Worm (Caenorhabditis elegans): ENCODE measurements around the gene aat-2.

The aat-2 gene

DNA sequence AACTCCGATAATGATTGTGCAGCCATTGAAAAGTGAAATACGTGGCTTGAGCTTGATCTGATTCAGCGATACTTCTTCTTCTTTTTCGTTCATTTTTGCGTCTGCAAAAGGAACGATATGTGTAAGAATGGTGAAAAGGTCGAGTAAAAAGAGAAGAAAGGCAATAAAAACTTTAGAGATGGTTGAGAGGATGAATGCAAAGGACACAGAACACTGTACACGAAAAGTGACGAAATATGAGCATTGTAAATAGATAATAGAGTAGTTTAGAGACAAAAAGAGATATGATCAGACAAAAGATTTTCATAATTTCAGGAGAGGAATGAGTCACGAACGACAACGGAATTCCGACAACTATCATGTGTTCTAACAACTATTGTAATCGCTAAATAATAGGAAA, at the start of gene aat-2:
aat-2 (minus strand) TSS at position 101 of the 400 bp plus-strand sequence.
- TF ChIP-seq dao-5 (tag; optimal IDR thresholded peaks at IDR 0.05) = no peak
- TF ChIP-seq him-1 (tag; optimal IDR thresholded peaks at IDR 0.05) = no peak
- TF ChIP-seq W03F9.2 (tag; optimal IDR thresholded peaks at IDR 0.05) = no peak

DNA sequence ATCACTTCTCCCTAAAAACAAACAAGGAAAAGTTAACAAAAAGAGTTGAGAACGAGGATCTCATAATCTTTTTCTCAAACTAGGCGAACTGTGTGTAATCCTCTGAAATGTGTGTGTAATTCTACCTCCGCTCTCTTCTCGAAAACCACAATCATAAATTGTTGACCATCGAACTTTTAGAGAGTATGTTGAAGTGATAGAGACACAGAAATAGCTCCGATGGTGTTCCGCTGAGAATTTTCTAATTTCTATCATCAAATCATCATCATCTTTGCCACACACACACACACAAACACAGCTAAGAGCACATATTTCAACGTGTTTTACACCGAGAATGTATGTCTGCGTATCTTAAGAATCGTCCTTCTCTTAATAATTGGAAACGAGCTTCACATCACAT, 49.4 kb upstream of the aat-2 start:
- TF ChIP-seq him-1 (tag; optimal IDR thresholded peaks at IDR 0.05) (no peak), dao-5 (tag; optimal IDR thresholded peaks at IDR 0.05) (no peak), W03F9.2 (tag; optimal IDR thresholded peaks at IDR 0.05) (no peak)

DNA sequence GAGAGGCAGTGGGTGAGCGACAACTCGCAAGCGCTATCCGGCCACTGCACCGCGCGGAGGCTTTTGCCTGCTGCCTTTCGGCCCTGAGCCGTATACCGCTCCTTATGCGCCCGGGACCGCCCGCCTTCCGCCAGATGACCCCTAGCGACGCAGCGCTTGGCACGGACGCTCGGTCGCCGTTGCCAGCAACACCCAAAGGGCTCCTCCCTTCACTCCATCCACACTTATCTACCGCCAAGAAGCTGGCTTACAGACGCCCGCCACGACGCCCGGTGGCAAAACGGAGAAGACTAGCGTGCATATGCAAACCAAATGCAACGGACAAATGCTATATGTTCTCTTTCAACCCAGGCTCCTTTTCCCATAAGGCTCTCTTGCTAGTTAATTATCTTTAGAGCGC, 47.2 kb upstream of the aat-2 start:
- no peak for TF ChIP-seq dao-5 (tag; optimal IDR thresholded peaks at IDR 0.05)

DNA sequence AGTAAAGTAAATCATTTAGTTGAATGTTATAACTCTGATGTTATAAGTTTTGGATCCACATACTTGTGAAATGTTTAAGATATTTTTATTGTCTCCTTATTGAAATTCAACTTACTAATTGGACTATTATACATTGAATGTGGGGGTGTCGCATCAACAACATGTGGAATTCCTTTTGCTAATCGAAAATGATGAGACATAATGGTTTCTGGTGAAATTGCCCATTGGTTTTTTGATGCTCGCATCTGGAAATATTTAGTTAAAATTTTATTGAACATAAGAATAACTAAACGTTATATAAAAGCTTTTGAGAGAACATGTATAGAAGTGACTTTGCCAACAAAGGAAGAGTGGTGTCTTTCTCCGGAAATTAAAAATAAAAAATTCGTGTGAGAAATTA, 45.8 kb upstream of the aat-2 start, which contains the start of gene ZK682.7:
ZK682.7 (minus strand) TSS at position 247 of the 400 bp plus-strand sequence.
- no peak for TF ChIP-seq W03F9.2 (tag; optimal IDR thresholded peaks at IDR 0.05)
- no peak for TF ChIP-seq dao-5 (tag; optimal IDR thresholded peaks at IDR 0.05)

DNA sequence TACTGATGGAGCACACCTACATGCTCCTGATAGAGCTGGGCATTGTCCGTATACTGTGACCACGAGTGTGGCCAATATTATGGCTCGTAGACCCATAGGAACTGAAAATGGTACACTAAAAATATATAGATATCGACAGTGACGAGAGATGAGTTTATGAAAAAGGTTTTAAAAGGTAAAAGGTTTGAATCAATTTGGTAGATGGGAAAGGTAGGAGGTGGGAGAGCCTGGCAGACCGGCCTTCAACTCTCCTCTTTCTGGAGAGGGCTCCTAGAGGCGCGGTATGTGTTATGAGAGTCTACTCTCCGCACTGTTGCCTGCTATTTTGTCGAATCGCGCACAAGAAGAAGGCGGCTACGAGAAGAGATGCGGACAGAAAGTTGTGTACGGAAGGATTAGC, 41.3 kb upstream of the aat-2 start, which contains the start of gene lron-2:
lron-2 (minus strand) TSS at position 101 of the 400 bp plus-strand sequence.
- no peak for TF ChIP-seq him-1 (tag; optimal IDR thresholded peaks at IDR 0.05)
- TF ChIP-seq dao-5 (tag; optimal IDR thresholded peaks at IDR 0.05) = no peak
- no peak for TF ChIP-seq W03F9.2 (tag; optimal IDR thresholded peaks at IDR 0.05)

DNA sequence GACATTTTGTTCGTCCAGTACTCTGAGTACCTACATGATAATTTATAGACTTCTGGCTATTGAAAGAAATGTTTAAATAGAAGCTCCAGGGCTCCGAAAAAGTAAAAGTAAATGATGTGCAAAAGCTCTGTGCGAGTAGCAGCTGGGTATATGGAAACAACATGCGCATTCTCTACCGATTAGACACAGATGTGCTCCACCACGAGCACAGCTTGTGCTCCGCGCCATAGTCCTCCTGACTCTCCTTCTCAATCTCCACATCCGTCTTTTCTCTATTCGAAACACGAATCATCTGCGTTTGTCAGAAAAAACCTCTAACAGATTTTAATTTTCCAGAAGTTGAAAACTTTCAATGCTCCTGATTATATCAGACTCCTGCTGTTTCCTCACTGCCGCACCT, 37.3 kb upstream of the aat-2 start:
- TF ChIP-seq him-1 (tag; optimal IDR thresholded peaks at IDR 0.05) = no peak
- no peak for TF ChIP-seq W03F9.2 (tag; optimal IDR thresholded peaks at IDR 0.05)
- no peak for TF ChIP-seq dao-5 (tag; optimal IDR thresholded peaks at IDR 0.05)

DNA sequence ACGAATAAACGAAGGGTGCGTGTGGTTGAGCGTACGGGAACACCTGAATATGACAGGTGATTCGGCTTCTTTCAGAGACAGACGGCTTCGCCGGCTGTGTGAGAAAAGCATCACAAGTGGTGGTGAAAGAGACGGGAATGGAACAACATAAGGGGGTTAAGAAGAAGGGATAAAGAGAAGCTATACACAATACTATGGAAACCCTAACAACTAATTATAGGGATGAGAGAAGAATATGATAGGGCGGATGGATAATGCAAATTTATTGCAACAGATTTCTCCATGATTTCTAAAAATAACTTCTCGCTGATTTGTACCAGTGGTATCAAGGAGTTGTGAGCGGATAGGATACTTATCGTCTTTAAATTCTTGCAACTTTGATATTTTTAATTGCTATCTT, 36.0 kb upstream of the aat-2 start, which contains the start of gene hlh-10:
hlh-10 (minus strand) TSS at position 101 of the 400 bp plus-strand sequence.
- TF ChIP-seq him-1 (tag; optimal IDR thresholded peaks at IDR 0.05) = no peak
- no peak for TF ChIP-seq W03F9.2 (tag; optimal IDR thresholded peaks at IDR 0.05)
- TF ChIP-seq dao-5 (tag; optimal IDR thresholded peaks at IDR 0.05) = no peak

DNA sequence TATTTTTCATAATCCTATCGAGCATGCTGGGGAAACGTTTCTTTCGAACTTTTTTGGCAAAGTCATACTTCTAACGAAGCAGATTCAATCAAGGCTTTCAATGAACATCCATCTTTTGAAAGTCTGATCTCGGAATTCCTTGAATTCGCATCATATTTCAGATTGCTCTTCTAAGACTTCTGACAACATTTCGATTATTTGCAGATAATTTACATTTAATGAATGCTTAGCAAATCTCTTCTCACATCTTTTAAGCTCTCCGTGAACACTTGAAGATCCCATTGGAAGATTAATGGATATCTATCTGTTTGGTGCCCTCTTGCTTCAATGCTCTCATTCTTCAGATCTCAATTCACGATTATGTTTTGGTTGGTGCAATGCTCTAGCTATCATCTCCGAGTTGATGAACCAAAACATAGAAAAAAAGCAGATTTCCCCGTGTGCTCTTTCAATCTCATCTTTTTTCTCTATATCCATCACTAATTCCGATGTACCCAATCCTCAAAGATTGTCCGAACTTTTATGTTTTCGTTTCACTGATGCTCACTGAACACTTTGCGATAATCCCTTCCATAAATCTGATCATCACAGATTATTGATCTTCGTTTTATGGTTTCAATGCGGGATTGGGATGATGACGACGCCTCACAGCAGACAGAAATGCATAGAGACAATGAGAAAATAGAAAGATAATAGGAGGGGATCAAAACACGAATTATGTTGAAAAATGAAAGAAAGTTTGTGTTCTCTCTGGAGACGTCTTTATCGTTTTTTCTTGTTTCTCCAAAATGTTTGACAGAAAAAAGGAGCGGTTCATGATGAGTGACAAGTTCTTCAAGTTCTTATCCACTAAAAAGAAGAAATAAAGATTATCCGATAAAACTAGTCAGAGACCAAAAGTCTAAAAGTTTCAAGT, 28.2 kb upstream of the aat-2 start:
- no peak for TF ChIP-seq W03F9.2 (tag; optimal IDR thresholded peaks at IDR 0.05)
- TF ChIP-seq dao-5 (tag; optimal IDR thresholded peaks at IDR 0.05) = no peak
- no peak for TF ChIP-seq him-1 (tag; optimal IDR thresholded peaks at IDR 0.05)

DNA sequence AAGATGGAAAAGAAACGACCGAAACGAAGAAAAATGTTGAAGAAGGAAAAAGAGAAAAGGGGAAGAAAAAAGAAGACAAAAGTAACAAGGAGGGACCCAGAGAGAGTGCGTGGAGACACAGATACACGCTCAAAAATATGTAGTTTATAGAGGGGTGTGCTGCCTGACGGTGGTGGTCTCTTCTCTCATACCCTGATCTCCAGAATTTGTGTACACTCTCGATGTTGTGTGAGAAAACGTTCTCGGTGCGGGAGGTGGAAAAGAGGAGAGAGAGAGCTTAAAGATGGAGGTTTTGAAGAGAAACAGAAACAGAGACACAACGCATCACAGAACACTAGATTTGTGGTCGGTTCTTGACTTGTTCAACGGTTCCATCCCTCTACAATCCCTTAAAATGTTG, 27.4 kb upstream of the aat-2 start:
- no peak for TF ChIP-seq W03F9.2 (tag; optimal IDR thresholded peaks at IDR 0.05)
- peak; percentile 55 for TF ChIP-seq him-1 (tag; optimal IDR thresholded peaks at IDR 0.05)
- no peak for TF ChIP-seq dao-5 (tag; optimal IDR thresholded peaks at IDR 0.05)

DNA sequence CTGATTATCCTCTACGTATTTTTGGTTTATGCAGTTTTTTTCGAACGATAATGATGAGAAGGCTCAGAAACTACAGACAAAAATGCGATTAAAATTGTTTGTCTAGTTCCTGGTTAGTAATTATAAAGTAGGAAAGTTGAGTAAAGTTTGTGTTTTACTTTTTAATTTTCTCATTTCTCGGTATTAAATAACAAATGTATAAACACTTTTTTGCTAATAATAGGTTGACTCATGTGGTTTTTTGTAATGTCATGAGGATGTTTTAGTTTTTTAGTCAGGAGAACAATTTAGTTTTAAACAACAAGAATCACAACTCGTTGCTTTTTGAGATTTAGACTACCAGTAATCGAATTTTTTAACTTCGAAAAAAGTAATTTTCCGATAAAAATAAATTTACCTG, 26.5 kb upstream of the aat-2 start:
- no peak for TF ChIP-seq him-1 (tag; optimal IDR thresholded peaks at IDR 0.05)
- no peak for TF ChIP-seq dao-5 (tag; optimal IDR thresholded peaks at IDR 0.05)
- TF ChIP-seq W03F9.2 (tag; optimal IDR thresholded peaks at IDR 0.05) = no peak

DNA sequence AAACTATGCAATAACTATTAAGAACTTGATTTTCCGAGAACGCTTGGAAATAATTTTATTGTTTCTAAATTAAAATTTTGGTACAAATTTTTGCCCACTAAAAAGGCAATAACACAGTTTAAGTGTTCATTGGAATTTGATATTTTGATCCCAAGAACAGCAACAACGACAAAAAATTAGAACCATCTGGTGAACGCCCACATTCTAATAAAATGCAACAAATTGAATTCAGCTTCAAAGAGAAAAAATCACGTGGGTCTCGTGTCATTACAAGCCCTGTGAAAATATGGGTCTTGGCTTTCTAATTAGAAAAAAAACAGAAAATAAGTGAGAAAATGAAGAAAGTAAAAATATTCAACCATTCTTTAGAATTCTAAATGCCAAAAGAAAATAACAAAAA, 25.7 kb upstream of the aat-2 start:
- no peak for TF ChIP-seq him-1 (tag; optimal IDR thresholded peaks at IDR 0.05)
- no peak for TF ChIP-seq dao-5 (tag; optimal IDR thresholded peaks at IDR 0.05)
- no peak for TF ChIP-seq W03F9.2 (tag; optimal IDR thresholded peaks at IDR 0.05)

DNA sequence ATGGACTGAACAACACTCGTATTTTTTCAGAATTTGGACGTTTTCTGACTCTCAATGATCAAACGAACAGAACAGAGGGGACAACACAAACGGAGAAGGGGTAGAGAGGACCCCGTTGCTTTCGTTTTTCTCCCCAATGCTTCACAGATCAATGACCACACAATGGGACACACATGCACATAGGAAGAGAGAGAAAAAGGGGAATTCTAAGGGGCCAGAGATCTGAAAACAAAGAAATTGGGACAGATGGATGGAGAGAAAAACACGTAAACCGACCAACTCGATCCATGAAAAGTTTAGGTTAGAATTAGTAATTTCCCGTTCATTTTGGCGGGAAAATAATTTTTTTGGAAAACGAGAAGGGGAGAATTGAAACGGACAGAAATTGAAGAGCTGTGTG, 24.3 kb upstream of the aat-2 start:
- TF ChIP-seq W03F9.2 (tag; optimal IDR thresholded peaks at IDR 0.05) (no peak), him-1 (tag; optimal IDR thresholded peaks at IDR 0.05) (no peak), dao-5 (tag; optimal IDR thresholded peaks at IDR 0.05) (no peak)

DNA sequence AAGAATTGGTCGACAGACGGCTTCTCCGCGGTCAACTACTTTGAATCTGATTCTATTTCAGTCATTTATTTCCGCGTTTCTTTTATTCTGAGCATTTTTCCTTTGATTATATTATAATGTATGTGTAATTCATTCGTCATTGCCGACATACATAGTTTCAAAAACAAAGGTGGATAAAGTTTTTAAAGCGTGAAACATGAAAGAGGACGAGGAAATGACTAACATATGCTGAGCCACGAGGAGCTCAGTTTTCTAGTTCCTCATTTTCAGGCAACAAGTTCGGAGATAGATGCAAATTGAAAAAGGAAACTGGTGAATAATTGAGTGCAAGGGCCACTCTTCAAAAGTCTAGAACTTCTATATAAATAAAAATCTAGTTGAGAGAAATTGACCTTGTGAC, 22.0 kb upstream of the aat-2 start:
- TF ChIP-seq dao-5 (tag; optimal IDR thresholded peaks at IDR 0.05) (no peak), W03F9.2 (tag; optimal IDR thresholded peaks at IDR 0.05) (no peak), him-1 (tag; optimal IDR thresholded peaks at IDR 0.05) (no peak)

DNA sequence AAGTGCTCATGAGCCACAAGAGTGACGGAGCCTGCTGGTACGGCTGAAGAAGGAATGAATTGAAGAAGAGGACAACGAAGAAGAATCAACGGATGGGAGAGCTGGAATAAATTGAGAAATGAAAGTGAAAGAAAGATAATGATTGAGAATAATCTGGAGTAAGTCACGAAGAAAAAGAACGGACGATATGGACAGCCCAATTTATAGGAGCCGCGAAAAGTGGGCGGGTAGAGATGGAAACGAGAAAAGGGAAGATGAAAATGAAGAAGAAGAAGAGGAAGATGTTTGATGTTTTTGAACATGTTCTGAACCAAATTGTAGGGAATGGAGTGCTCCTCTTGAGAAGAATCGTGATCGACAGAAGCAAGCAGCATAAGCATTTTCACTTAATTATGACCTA, 20.2 kb upstream of the aat-2 start, which contains the start of gene slc-17.7:
slc-17.7 (minus strand) TSS at position 101 of the 400 bp plus-strand sequence.
- TF ChIP-seq W03F9.2 (tag; optimal IDR thresholded peaks at IDR 0.05) = no peak
- TF ChIP-seq him-1 (tag; optimal IDR thresholded peaks at IDR 0.05) = no peak
- no peak for TF ChIP-seq dao-5 (tag; optimal IDR thresholded peaks at IDR 0.05)

DNA sequence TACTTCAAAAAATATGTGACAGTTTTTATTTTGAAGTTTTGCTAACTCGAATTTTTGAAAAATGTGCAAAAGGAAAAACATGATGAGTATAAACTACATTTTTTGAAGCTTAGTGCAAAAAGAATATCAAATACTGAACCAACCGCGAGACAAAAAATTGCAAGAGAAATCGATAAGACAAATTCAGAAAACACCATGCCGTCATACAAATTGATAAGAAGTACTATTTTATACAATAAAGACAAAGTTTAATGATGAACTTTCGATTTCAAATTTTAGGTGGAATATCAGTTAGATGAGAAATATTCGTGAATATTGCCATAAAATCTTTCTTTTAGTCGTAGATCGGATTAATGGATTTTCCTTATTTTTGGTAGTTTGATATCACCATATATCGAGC, 16.5 kb upstream of the aat-2 start:
- no peak for TF ChIP-seq W03F9.2 (tag; optimal IDR thresholded peaks at IDR 0.05)
- no peak for TF ChIP-seq dao-5 (tag; optimal IDR thresholded peaks at IDR 0.05)
- no peak for TF ChIP-seq him-1 (tag; optimal IDR thresholded peaks at IDR 0.05)

Data from whole organism, L4/young adult.